Fruit fly (Drosophila melanogaster) whole organism, prepupa: ENCODE results near the gene Sap130.

Experiments
- CG10631 ChIP-seq: fragments of 200-800 bp; sonication (Bioruptor generic); optimal IDR thresholded peaks from 2 replicates; lab custom pipeline; 2016; ENCODE audit warnings: missing biosample characterization, missing genetic modification characterization
- CG11902 ChIP-seq: fragments of 200-800 bp; sonication (Bioruptor generic); optimal IDR thresholded peaks from 3 replicates; lab custom pipeline; 2016; ENCODE audit warnings: missing biosample characterization, missing genetic modification characterization
- CG1621 ChIP-seq: fragments of 200-800 bp; sonication (Bioruptor generic); optimal IDR thresholded peaks from 3 replicates; lab custom pipeline; 2018; ENCODE audit warnings: missing biosample characterization, mild to moderate bottlenecking, missing genetic modification characterization
- CG16779 ChIP-seq: fragments of 200-800 bp; sonication (Bioruptor generic); optimal IDR thresholded peaks from 3 replicates; lab custom pipeline; 2017; ENCODE audit warnings: missing biosample characterization, mild to moderate bottlenecking, missing genetic modification characterization
- CG31627 ChIP-seq: fragments of 200-800 bp; sonication (Bioruptor generic); optimal IDR thresholded peaks from 3 replicates; lab custom pipeline; 2016; ENCODE audit warnings: missing biosample characterization, missing genetic modification characterization
- CG34406 ChIP-seq: fragments of 200-800 bp; sonication (Bioruptor generic); optimal IDR thresholded peaks from 3 replicates; lab custom pipeline; 2016; ENCODE audit warnings: missing biosample characterization, missing genetic modification characterization
- CG3919 ChIP-seq: fragments of 200-800 bp; sonication (Bioruptor generic); optimal IDR thresholded peaks from 3 replicates; lab custom pipeline; 2016; ENCODE audit warnings: missing biosample characterization, missing genetic modification characterization
- CG6276 ChIP-seq: fragments of 200-800 bp; sonication (Bioruptor generic); optimal IDR thresholded peaks from 2 replicates; lab custom pipeline; 2017; ENCODE audit warnings: missing biosample characterization, mild to moderate bottlenecking, missing genetic modification characterization
- CG6792 ChIP-seq: fragments of 200-800 bp; sonication (Bioruptor generic); optimal IDR thresholded peaks from 3 replicates; lab custom pipeline; 2016; ENCODE audit warnings: missing biosample characterization, missing genetic modification characterization
- CG6808 ChIP-seq: fragments of 200-800 bp; sonication (Bioruptor generic); optimal IDR thresholded peaks from 3 replicates; lab custom pipeline; 2017; ENCODE audit warnings: missing biosample characterization, missing genetic modification characterization, mild to moderate bottlenecking, moderate library complexity, missing genetic modification reagents
- CG6854 ChIP-seq: fragments of 200-800 bp; sonication (Bioruptor generic); optimal IDR thresholded peaks from 2 replicates; lab custom pipeline; 2017; ENCODE audit warnings: missing biosample characterization, mild to moderate bottlenecking, missing genetic modification characterization
- CG8119 ChIP-seq: fragments of 200-800 bp; sonication (Bioruptor generic); IDR thresholded peaks from 3 replicates; pipeline ENCODE4 v1.3.6; 2022; ENCODE audit warnings: missing biosample characterization, missing genetic modification characterization
- CG8632 ChIP-seq: fragments of 200-800 bp; sonication (Bioruptor generic); optimal IDR thresholded peaks from 3 replicates; lab custom pipeline; 2016; ENCODE audit warnings: missing biosample characterization, missing genetic modification characterization
- CG9139 ChIP-seq: fragments of 200-800 bp; sonication (Bioruptor generic); optimal IDR thresholded peaks from 3 replicates; lab custom pipeline; 2017; ENCODE audit warnings: missing biosample characterization, mild to moderate bottlenecking, missing genetic modification characterization
- Eip78C ChIP-seq: fragments of 200-800 bp; sonication (Bioruptor generic); peaks from one replicate; lab custom pipeline; 2016; ENCODE audit warnings: missing biosample characterization, missing genetic modification characterization
- Eip93F ChIP-seq: fragments of 200-800 bp; sonication (Bioruptor generic); optimal IDR thresholded peaks from 2 replicates; lab custom pipeline; 2016; ENCODE audit warnings: missing biosample characterization, mild to moderate bottlenecking, missing genetic modification characterization
- Gug ChIP-seq: fragments of 200-800 bp; sonication (Bioruptor generic); IDR thresholded peaks from 2 replicates; pipeline ENCODE4 v1.3.6; 2022; ENCODE audit warnings: missing biosample characterization, missing genetic modification characterization
- Hr38 ChIP-seq: sonication (Bioruptor generic); optimal IDR thresholded peaks from 2 replicates; lab custom pipeline; 2016; ENCODE audit warnings: missing biosample characterization, missing genetic modification characterization
- Hr39 ChIP-seq: fragments of 200-800 bp; sonication (Bioruptor generic); optimal IDR thresholded peaks from 2 replicates; lab custom pipeline; 2016; ENCODE audit warnings: missing biosample characterization, missing genetic modification characterization
- Hr4 ChIP-seq: fragments of 200-800 bp; sonication (Bioruptor generic); optimal IDR thresholded peaks from 3 replicates; lab custom pipeline; 2016; ENCODE audit warnings: missing biosample characterization, missing genetic modification characterization
- Met ChIP-seq: fragments of 200-800 bp; sonication (Bioruptor generic); optimal IDR thresholded peaks from 3 replicates; lab custom pipeline; 2016; ENCODE audit warnings: missing biosample characterization, missing genetic modification characterization
- Sox102F ChIP-seq: fragments of 200-800 bp; sonication (Bioruptor generic); optimal IDR thresholded peaks from 2 replicates; lab custom pipeline; 2016; ENCODE audit warnings: missing biosample characterization, mild to moderate bottlenecking, missing genetic modification characterization
- Sox14 ChIP-seq: fragments of 200-800 bp; sonication (Bioruptor generic); optimal IDR thresholded peaks from 3 replicates; lab custom pipeline; 2016; ENCODE audit warnings: missing biosample characterization, missing genetic modification characterization
- cyc ChIP-seq: fragments of 200-800 bp; sonication (Bioruptor generic); optimal IDR thresholded peaks from 3 replicates; lab custom pipeline; 2016; ENCODE audit warnings: missing biosample characterization, missing genetic modification characterization
- dac ChIP-seq: fragments of 200-800 bp; sonication (Bioruptor generic); optimal IDR thresholded peaks from 2 replicates; lab custom pipeline; 2017; ENCODE audit warnings: missing biosample characterization, mild to moderate bottlenecking, missing genetic modification characterization
- dsx ChIP-seq: fragments of 200-800 bp; optimal IDR thresholded peaks from 3 replicates; lab custom pipeline; 2019; ENCODE audit warnings: missing biosample characterization, mild to moderate bottlenecking, missing genetic modification characterization, moderate library complexity; ENCODE audit not compliant: poor library complexity, severe bottlenecking
- esn ChIP-seq: fragments of 200-800 bp; sonication (Bioruptor generic); optimal IDR thresholded peaks from 2 replicates; lab custom pipeline; 2016; ENCODE audit warnings: missing biosample characterization, mild to moderate bottlenecking, missing genetic modification characterization, moderate library complexity
- fd59A ChIP-seq: fragments of 200-800 bp; sonication (Bioruptor generic); optimal IDR thresholded peaks from 2 replicates; lab custom pipeline; 2017; ENCODE audit warnings: missing biosample characterization, mild to moderate bottlenecking, missing genetic modification characterization, missing genetic modification reagents
- fd85E ChIP-seq: fragments of 200-800 bp; sonication (Bioruptor generic); optimal IDR thresholded peaks from 3 replicates; lab custom pipeline; 2016; ENCODE audit warnings: missing biosample characterization, missing genetic modification characterization
- fkh ChIP-seq: fragments of 200-800 bp; sonication (Bioruptor generic); optimal IDR thresholded peaks from 3 replicates; lab custom pipeline; 2017; ENCODE audit warnings: missing biosample characterization, mild to moderate bottlenecking, missing genetic modification characterization, moderate library complexity
- lz ChIP-seq: fragments of 200-800 bp; sonication (Bioruptor generic); optimal IDR thresholded peaks from 3 replicates; lab custom pipeline; 2016; ENCODE audit warnings: missing biosample characterization, missing genetic modification characterization
- net ChIP-seq: fragments of 200-800 bp; sonication (Bioruptor generic); optimal IDR thresholded peaks from 3 replicates; lab custom pipeline; 2016; ENCODE audit warnings: missing biosample characterization, missing genetic modification characterization
- svp ChIP-seq: fragments of 200-800 bp; sonication (Bioruptor generic); peaks from one replicate; lab custom pipeline; 2016; ENCODE audit warnings: missing biosample characterization, missing genetic modification characterization
- vri ChIP-seq: fragments of 200-800 bp; sonication (Bioruptor generic); optimal IDR thresholded peaks from 3 replicates; lab custom pipeline; 2016; ENCODE audit warnings: missing biosample characterization, mild to moderate bottlenecking, missing genetic modification characterization

The Sap130 gene

DNA sequence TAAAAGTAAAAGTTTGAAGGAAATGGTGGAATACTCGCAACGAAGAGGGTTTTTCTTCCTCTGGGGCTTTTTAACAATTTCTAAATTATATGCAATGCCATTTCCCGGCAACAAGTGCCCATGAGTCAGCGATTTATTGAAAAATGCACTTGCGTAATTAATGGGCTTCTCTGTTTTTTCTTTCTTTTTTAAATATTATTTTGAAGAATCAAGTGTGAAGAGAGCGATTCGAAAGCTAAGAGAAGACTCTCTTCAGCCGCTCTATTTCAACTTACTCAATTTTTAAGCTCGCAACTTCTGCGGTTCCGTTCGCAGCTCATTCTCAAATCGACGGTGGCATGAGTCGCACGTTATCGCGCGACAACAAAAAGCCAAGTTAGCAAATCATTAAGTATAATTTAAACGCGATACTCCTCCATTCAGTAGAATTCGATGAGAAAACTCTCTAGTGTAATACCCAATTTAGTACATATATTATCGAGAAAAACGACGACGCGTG lies 15.8 kb upstream of the Sap130 start, which contains the start of gene CG42709 (continued):
- TF ChIP-seq cyc (GFP tag; lab: Kevin White, UChicago) (no peak), Hr38 (no peak), CG34406 (GFP tag; lab: Kevin White, UChicago) (no peak), Sox14 (GFP tag; lab: Kevin White, UChicago) (peak; percentile 15), CG16779 (tag; lab: Kevin White, UChicago) (no peak), CG9139 (no peak), CG6854 (GFP tag; lab: Kevin White, UChicago) (peak; percentile 57), CG3919 (no peak), CG6276 (GFP tag; lab: Kevin White, UChicago) (no peak), CG6792 (GFP tag; lab: Kevin White, UChicago) (no peak), CG1621 (tag; lab: Kevin White, UChicago) (no peak), svp (GFP tag; lab: Kevin White, UChicago) (peak; percentile 92), CG10631 (GFP tag; lab: Kevin White, UChicago) (no peak)
- TF ChIP-seq, all 60 proteins: peak for 9

dm6 chr3L:12790783-12791678 lies 14.7 kb upstream of the Sap130 start:
- no peak for TF ChIP-seq Hr38
- no peak for TF ChIP-seq CG6276 (GFP tag; lab: Kevin White, UChicago)
- TF ChIP-seq Met (GFP tag; lab: Kevin White, UChicago): no peak
- no peak for TF ChIP-seq lz (GFP tag; lab: Kevin White, UChicago)
- no peak for TF ChIP-seq CG31627
- no peak for TF ChIP-seq CG8632 (GFP tag; lab: Kevin White, UChicago)
- TF ChIP-seq fkh (GFP tag; lab: Kevin White, UChicago): peak; percentile 11
- no peak for TF ChIP-seq Sox14 (GFP tag; lab: Kevin White, UChicago)
- TF ChIP-seq dsx: peak; percentile 34
- TF ChIP-seq fd59A: no peak
- TF ChIP-seq CG8119 (GFP tag; lab: Robert Waterston, UW): no peak
- TF ChIP-seq net (GFP tag; lab: Kevin White, UChicago): no peak
- no peak for TF ChIP-seq Eip93F
- TF ChIP-seq svp (GFP tag; lab: Kevin White, UChicago): peak; percentile 40
- TF ChIP-seq Eip78C (GFP tag; lab: Kevin White, UChicago): peak; percentile 77
- TF ChIP-seq vri (GFP tag; lab: Kevin White, UChicago): peak; percentile 14
- TF ChIP-seq CG9139: peak; percentile 14
- no peak for TF ChIP-seq CG6808 (GFP tag; lab: Kevin White, UChicago)
- TF ChIP-seq CG6854 (GFP tag; lab: Kevin White, UChicago): peak; percentile 34
- TF ChIP-seq CG11902 (GFP tag; lab: Kevin White, UChicago): no peak
- no peak for TF ChIP-seq Gug (GFP tag; lab: Robert Waterston, UW)
- TF ChIP-seq Sox102F (GFP tag; lab: Kevin White, UChicago): no peak
- TF ChIP-seq Hr4: no peak
- no peak for TF ChIP-seq dac (GFP tag; lab: Kevin White, UChicago)

DNA sequence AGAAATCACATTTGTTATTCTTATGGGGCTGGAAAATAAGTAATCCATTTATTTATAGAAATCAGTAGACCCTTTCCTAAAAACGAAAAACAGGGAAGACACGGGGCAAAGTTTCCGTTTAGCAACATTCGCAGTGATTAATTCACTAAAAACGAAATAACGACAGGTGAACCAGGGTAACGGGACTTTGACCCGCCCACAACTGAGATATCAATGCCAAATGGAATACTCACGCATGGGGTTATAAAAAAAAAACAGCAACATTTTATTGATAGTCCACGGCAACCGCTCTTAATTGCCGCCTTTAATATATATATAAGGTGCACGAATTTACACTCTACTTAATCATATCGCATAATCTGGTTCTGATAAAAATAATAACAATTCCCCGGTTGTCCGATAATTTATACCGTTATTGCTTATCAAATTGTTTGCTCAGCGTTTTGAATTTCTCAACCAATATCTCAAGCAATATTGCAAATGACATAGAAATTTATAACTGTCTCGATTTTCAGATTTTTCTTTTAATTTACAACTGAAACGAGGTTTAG lies 13.9 kb upstream of the Sap130 start:
- TF ChIP-seq Hr39 (no peak), Eip93F (peak; percentile 46), CG16779 (tag; lab: Kevin White, UChicago) (no peak), vri (GFP tag; lab: Kevin White, UChicago) (peak; percentile 7), fd59A (no peak), esn (GFP tag; lab: Kevin White, UChicago) (no peak), CG8632 (GFP tag; lab: Kevin White, UChicago) (no peak), Eip78C (GFP tag; lab: Kevin White, UChicago) (peak; percentile 10), lz (GFP tag; lab: Kevin White, UChicago) (no peak), svp (GFP tag; lab: Kevin White, UChicago) (peak; percentile 36), fd85E (GFP tag; lab: Kevin White, UChicago) (no peak)
- TF ChIP-seq, all 60 proteins: peak for 4
